Fruit fly (Drosophila melanogaster): Measurements from ENCODE around the gene CG46459.

Gene CG46459

DNA sequence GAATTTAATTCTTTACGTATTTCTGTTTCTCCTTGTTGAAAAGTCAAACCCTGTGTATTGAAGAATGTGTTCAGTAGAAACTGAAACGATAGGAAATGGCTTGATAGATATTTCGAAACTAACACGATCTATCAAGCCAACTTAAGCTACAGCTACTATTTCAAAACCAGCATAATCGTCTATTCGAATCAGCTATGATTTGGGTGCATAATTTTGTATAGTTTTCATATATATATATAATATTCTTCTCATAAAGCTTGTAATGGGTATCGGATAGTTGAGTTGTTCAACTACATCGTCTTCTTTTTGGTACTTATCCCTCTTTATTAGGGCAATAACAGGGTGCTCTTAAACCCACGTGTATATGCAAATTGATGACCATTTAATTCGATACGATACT, 39.4 kb downstream of the CG46459 start, which contains the start of gene tomboy20:
tomboy20 (minus strand) TSS at position 101 of the 400 bp plus-strand sequence.
- TF ChIP-seq Myc (optimal IDR thresholded peaks at IDR 0.05) = no peak
- TF ChIP-seq ttk (optimal IDR thresholded peaks at IDR 0.05) = no peak
- no peak for TF ChIP-seq h (optimal IDR thresholded peaks at IDR 0.05)
- TF ChIP-seq Sin3A (optimal IDR thresholded peaks at IDR 0.05) = no peak
- TF ChIP-seq insv (optimal IDR thresholded peaks at IDR 0.05) = no peak
- no peak for TF ChIP-seq psq (optimal IDR thresholded peaks at IDR 0.05)

DNA sequence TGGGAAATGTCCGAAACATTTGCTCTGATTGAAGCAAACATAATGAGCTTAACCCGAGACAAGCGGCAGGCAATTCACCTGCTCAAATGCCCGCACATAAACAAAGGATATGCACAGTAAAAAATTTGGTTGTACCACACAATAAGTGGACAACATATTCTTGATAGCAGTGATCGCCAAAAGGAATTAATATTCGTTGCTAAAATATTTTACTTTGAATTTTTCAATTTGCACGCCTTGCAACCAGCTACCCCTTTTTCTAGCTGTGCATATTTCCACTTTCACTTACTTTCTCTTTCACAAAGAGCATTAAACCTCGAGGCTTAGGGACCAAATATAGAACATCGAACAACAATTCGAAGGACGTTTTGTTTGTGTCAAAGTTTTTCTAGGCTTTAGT, 51.2 kb downstream of the CG46459 start:
- TF ChIP-seq ttk (optimal IDR thresholded peaks at IDR 0.05) = no peak
- TF ChIP-seq h (optimal IDR thresholded peaks at IDR 0.05) = no peak
- TF ChIP-seq Myc (optimal IDR thresholded peaks at IDR 0.05) = no peak
- TF ChIP-seq insv (optimal IDR thresholded peaks at IDR 0.05) = no peak
- TF ChIP-seq Sin3A (optimal IDR thresholded peaks at IDR 0.05) = no peak
- no peak for TF ChIP-seq psq (optimal IDR thresholded peaks at IDR 0.05)
